Fruit fly (Drosophila melanogaster): ENCODE results near the gene CG10469.

The CG10469 gene

DNA sequence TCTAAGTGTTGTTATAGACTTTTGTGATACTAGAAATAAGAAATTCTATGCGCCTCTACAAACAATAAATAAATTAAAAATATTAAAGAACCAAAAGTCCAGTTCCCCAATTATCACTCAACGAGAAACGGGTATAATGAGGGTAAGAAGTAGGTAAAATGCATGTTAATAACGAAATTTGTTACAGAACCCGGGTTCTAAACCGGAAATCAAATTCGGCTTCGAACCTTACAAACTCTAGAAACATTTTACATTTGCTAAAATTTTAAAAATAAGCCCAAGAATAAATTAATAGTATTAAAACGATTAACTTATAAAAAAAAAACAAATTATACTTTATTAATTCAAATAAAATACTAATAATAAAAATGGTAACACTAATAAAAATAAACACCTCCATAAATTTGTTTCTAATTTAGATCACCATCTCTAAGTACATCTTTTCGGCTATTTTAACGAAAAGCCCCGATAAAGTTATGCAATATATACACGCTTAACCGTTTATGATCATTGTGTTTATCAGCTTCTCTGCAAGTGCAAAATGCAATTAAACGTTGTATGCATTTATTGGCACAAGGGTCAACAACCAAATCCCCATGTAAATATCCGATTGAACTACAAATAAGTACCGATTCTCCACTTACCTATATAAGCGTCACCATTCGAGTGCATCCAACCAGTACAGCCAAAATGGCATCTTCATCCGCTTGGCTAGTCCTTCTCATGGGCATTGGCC is 21.5 kb downstream of the CG10469 start, which contains the start of gene CG6602 (continued):
- TF ChIP-seq croc (GFP tag; conservative IDR thresholded peaks at IDR 0.05) (peak; percentile 30; the same call in 2 of the 3 replicates), Six4 (GFP tag; optimal IDR thresholded peaks at IDR 0.05) (peak; percentile 26), CG12236 (GFP tag; optimal IDR thresholded peaks at IDR 0.05) (no peak), Hand (GFP tag; optimal IDR thresholded peaks at IDR 0.05) (no peak), CG9609 (GFP tag; optimal IDR thresholded peaks at IDR 0.05) (peak; percentile 48), dmrt11E (tag; optimal IDR thresholded peaks at IDR 0.05) (peak; percentile 39), crp (GFP tag; optimal IDR thresholded peaks at IDR 0.05) (peak in 1 of 2 experiments; percentile 13), CG5953 (GFP tag; IDR thresholded peaks at IDR 0.05) (no peak), ind (GFP tag; optimal IDR thresholded peaks at IDR 0.05) (peak; percentile 63), CG10565 (GFP tag; optimal IDR thresholded peaks at IDR 0.05) (no peak), CG16813 (GFP tag; IDR thresholded peaks at IDR 0.05; ENCODE audit: partially characterized antibody) (no peak), Lhr (GFP tag; optimal IDR thresholded peaks at IDR 0.05) (peak; percentile 41), CG15073 (GFP tag; optimal IDR thresholded peaks at IDR 0.05) (no peak), CG18476 (GFP tag; optimal IDR thresholded peaks at IDR 0.05) (peak; percentile 39), CG6791 (GFP tag; IDR thresholded peaks at IDR 0.05; ENCODE audit: partially characterized antibody) (no peak), rib (GFP tag; IDR thresholded peaks at IDR 0.05) (peak; percentile 40; the same call in 1 of the 2 replicates), CG30403 (GFP tag; optimal IDR thresholded peaks at IDR 0.05) (peak; percentile 26), bbx (GFP tag; IDR thresholded peaks at IDR 0.05; ENCODE audit: partially characterized antibody) (no peak), dm (GFP tag; optimal IDR thresholded peaks at IDR 0.05) (peak; percentile 18), Dll (GFP tag; IDR thresholded peaks at IDR 0.05; ENCODE audit: partially characterized antibody) (no peak), sisA (GFP tag; IDR thresholded peaks at IDR 0.05) (peak; percentile 56; the same call in 1 of the 2 replicates), CG30020 (tag; optimal IDR thresholded peaks at IDR 0.05) (no peak), nerfin-2 (GFP tag; IDR thresholded peaks at IDR 0.05; ENCODE audit: partially characterized antibody) (no peak), CG9932 (GFP tag; IDR thresholded peaks at IDR 0.05) (peak; percentile 58), CG8388 (GFP tag; optimal IDR thresholded peaks at IDR 0.05) (peak; percentile 32), shn (GFP tag; optimal IDR thresholded peaks at IDR 0.05) (peak; percentile 37), tin (GFP tag; optimal IDR thresholded peaks at IDR 0.05) (peak; percentile 58), ttk (GFP tag; IDR thresholded peaks at IDR 0.05) (peak; percentile 76), scrt (GFP tag; optimal IDR thresholded peaks at IDR 0.05) (peak; percentile 67), CG7745 (tag; optimal IDR thresholded peaks at IDR 0.05) (no peak), slou (GFP tag; optimal IDR thresholded peaks at IDR 0.05) (peak; percentile 61), CG7271 (tag; optimal IDR thresholded peaks at IDR 0.05) (peak; percentile 90), CG17568 (GFP tag; optimal IDR thresholded peaks at IDR 0.05) (no peak), CG8765 (GFP tag; IDR thresholded peaks at IDR 0.05) (no peak), CG11456 (GFP tag; IDR thresholded peaks at IDR 0.05) (peak; percentile 89), al (GFP tag; IDR thresholded peaks at IDR 0.05) (peak; percentile 68), hkb (optimal IDR thresholded peaks at IDR 0.05) (no peak), hkb (GFP tag; IDR thresholded peaks at IDR 0.05) (peak; percentile 51), Neu2 (GFP tag; optimal IDR thresholded peaks at IDR 0.05; ENCODE audit: borderline replicate concordance) (no peak), Oli (tag; optimal IDR thresholded peaks at IDR 0.05) (peak; percentile 37), CoRest (tag; optimal IDR thresholded peaks at IDR 0.05) (peak; percentile 53), CG8924 (tag; optimal IDR thresholded peaks at IDR 0.05) (no peak), cad (GFP tag; optimal IDR thresholded peaks at IDR 0.05) (no peak), ken (GFP tag; IDR thresholded peaks at IDR 0.05) (peak; percentile 84), ro (GFP tag; IDR thresholded peaks at IDR 0.05) (peak; percentile 23; the same call in 1 of the 2 replicates), kay (GFP tag; optimal IDR thresholded peaks at IDR 0.05) (no peak), CG1832 (GFP tag; optimal IDR thresholded peaks at IDR 0.05) (no peak), CG4360 (GFP tag; IDR thresholded peaks at IDR 0.05) (no peak), CG31388 (GFP tag; optimal IDR thresholded peaks at IDR 0.05) (no peak)
